Worm (Caenorhabditis elegans): Measurements from ENCODE around the gene F40G12.2.

ce11 chrV:14267326-14267942, 6.7 kb upstream of the F40G12.2 start:
- TF ChIP-seq W03F9.2 (tag; optimal IDR thresholded peaks at IDR 0.05), result no peak
- no peak for TF ChIP-seq him-1 (tag; optimal IDR thresholded peaks at IDR 0.05)
- TF ChIP-seq dao-5 (tag; optimal IDR thresholded peaks at IDR 0.05), result no peak

All from whole organism, L4/young adult.